Fruit fly (Drosophila melanogaster) whole organism, prepupa: ENCODE measurements around the gene TAF1B.
A peak's percentile ranks its signal among the peaks of the same experiment; 100 is the strongest.

Experiments used
- Blimp-1 ChIP-seq: fragments of 200-800 bp; sonication (Bioruptor generic); optimal IDR thresholded peaks from 3 replicates; lab custom pipeline; 2017; ENCODE audit warnings: missing biosample characterization, missing genetic modification characterization, mild to moderate bottlenecking, moderate library complexity, missing genetic modification reagents
- CG10631 ChIP-seq: fragments of 200-800 bp; sonication (Bioruptor generic); optimal IDR thresholded peaks from 2 replicates; lab custom pipeline; 2016; ENCODE audit warnings: missing biosample characterization, missing genetic modification characterization
- CG10669 ChIP-seq: fragments of 200-800 bp; sonication (Bioruptor generic); optimal IDR thresholded peaks from 3 replicates; lab custom pipeline; 2018; ENCODE audit warnings: missing biosample characterization, mild to moderate bottlenecking, missing genetic modification characterization, moderate library complexity
- CG11294 ChIP-seq: fragments of 200-800 bp; sonication (Bioruptor generic); IDR thresholded peaks from 2 replicates; pipeline ENCODE4 v1.3.6; 2022; ENCODE audit warnings: missing biosample characterization, missing genetic modification characterization
- CG11762 ChIP-seq: fragments of 200-800 bp; sonication (Bioruptor generic); optimal IDR thresholded peaks from 3 replicates; lab custom pipeline; 2016; ENCODE audit warnings: missing biosample characterization, missing genetic modification characterization; ENCODE audit not compliant: insufficient read depth
- CG11902 ChIP-seq: fragments of 200-800 bp; sonication (Bioruptor generic); optimal IDR thresholded peaks from 3 replicates; lab custom pipeline; 2016; ENCODE audit warnings: missing biosample characterization, missing genetic modification characterization
- CG15336 ChIP-seq: fragments of 200-800 bp; sonication (Bioruptor generic); IDR thresholded peaks from 2 replicates; pipeline ENCODE4 v1.3.6; 2022; ENCODE audit warnings: missing biosample characterization, missing genetic modification characterization
- CG16779 ChIP-seq: fragments of 200-800 bp; sonication (Bioruptor generic); optimal IDR thresholded peaks from 3 replicates; lab custom pipeline; 2017; ENCODE audit warnings: missing biosample characterization, mild to moderate bottlenecking, missing genetic modification characterization
- CG3032 ChIP-seq: fragments of 200-800 bp; optimal IDR thresholded peaks from 2 replicates; lab custom pipeline; 2019; ENCODE audit warnings: missing biosample characterization, mild to moderate bottlenecking, missing genetic modification characterization, moderate library complexity
- CG31627 ChIP-seq: fragments of 200-800 bp; sonication (Bioruptor generic); optimal IDR thresholded peaks from 3 replicates; lab custom pipeline; 2016; ENCODE audit warnings: missing biosample characterization, missing genetic modification characterization
- CG32006 ChIP-seq: fragments of 200-800 bp; sonication (Bioruptor generic); optimal IDR thresholded peaks from 3 replicates; lab custom pipeline; 2017; ENCODE audit warnings: missing biosample characterization, mild to moderate bottlenecking, missing genetic modification characterization
- CG3919 ChIP-seq: fragments of 200-800 bp; sonication (Bioruptor generic); optimal IDR thresholded peaks from 3 replicates; lab custom pipeline; 2016; ENCODE audit warnings: missing biosample characterization, missing genetic modification characterization
- CG4318 ChIP-seq: fragments of 200-800 bp; sonication (Bioruptor generic); optimal IDR thresholded peaks from 3 replicates; lab custom pipeline; 2017; ENCODE audit warnings: missing biosample characterization, mild to moderate bottlenecking, missing genetic modification characterization
- CG6163 ChIP-seq: fragments of 200-800 bp; sonication (Bioruptor generic); IDR thresholded peaks from 3 replicates; pipeline ENCODE4 v1.3.6; 2022; ENCODE audit warnings: missing biosample characterization, missing genetic modification characterization
- CG6792 ChIP-seq: fragments of 200-800 bp; sonication (Bioruptor generic); optimal IDR thresholded peaks from 3 replicates; lab custom pipeline; 2016; ENCODE audit warnings: missing biosample characterization, missing genetic modification characterization
- CG6808 ChIP-seq: fragments of 200-800 bp; sonication (Bioruptor generic); optimal IDR thresholded peaks from 3 replicates; lab custom pipeline; 2017; ENCODE audit warnings: missing biosample characterization, missing genetic modification characterization, mild to moderate bottlenecking, moderate library complexity, missing genetic modification reagents
- CG7368 ChIP-seq: fragments of 200-800 bp; sonication (Bioruptor generic); optimal IDR thresholded peaks from 3 replicates; lab custom pipeline; 2016; ENCODE audit warnings: missing biosample characterization, missing genetic modification characterization
- CG8119 ChIP-seq: fragments of 200-800 bp; sonication (Bioruptor generic); IDR thresholded peaks from 3 replicates; pipeline ENCODE4 v1.3.6; 2022; ENCODE audit warnings: missing biosample characterization, missing genetic modification characterization
- CG8319 ChIP-seq: fragments of 200-800 bp; sonication (Bioruptor generic); optimal IDR thresholded peaks from 3 replicates; lab custom pipeline; 2016; ENCODE audit warnings: missing biosample characterization, missing genetic modification characterization
- Eip75B ChIP-seq: fragments of 200-800 bp; sonication (Bioruptor generic); optimal IDR thresholded peaks from 3 replicates; lab custom pipeline; 2016; ENCODE audit warnings: missing biosample characterization, missing genetic modification characterization
- Eip78C ChIP-seq: fragments of 200-800 bp; sonication (Bioruptor generic); peaks from one replicate; lab custom pipeline; 2016; ENCODE audit warnings: missing biosample characterization, missing genetic modification characterization
- Eip93F ChIP-seq: fragments of 200-800 bp; sonication (Bioruptor generic); optimal IDR thresholded peaks from 2 replicates; lab custom pipeline; 2016; ENCODE audit warnings: missing biosample characterization, mild to moderate bottlenecking, missing genetic modification characterization
- Ets21C ChIP-seq: fragments of 200-800 bp; sonication (Bioruptor generic); optimal IDR thresholded peaks from 3 replicates; lab custom pipeline; 2016; ENCODE audit warnings: missing biosample characterization, missing genetic modification characterization
- Ets96B ChIP-seq: fragments of 200-800 bp; optimal IDR thresholded peaks from 2 replicates; lab custom pipeline; 2019; ENCODE audit warnings: missing biosample characterization, mild to moderate bottlenecking, missing genetic modification characterization, moderate library complexity
- Gug ChIP-seq: fragments of 200-800 bp; sonication (Bioruptor generic); IDR thresholded peaks from 2 replicates; pipeline ENCODE4 v1.3.6; 2022; ENCODE audit warnings: missing biosample characterization, missing genetic modification characterization
- Hr38 ChIP-seq: sonication (Bioruptor generic); optimal IDR thresholded peaks from 2 replicates; lab custom pipeline; 2016; ENCODE audit warnings: missing biosample characterization, missing genetic modification characterization
- Hr39 ChIP-seq: fragments of 200-800 bp; sonication (Bioruptor generic); optimal IDR thresholded peaks from 2 replicates; lab custom pipeline; 2016; ENCODE audit warnings: missing biosample characterization, missing genetic modification characterization
- Met ChIP-seq: fragments of 200-800 bp; sonication (Bioruptor generic); optimal IDR thresholded peaks from 3 replicates; lab custom pipeline; 2016; ENCODE audit warnings: missing biosample characterization, missing genetic modification characterization
- OdsH ChIP-seq: fragments of 200-800 bp; sonication (Bioruptor generic); optimal IDR thresholded peaks from 3 replicates; lab custom pipeline; 2016; ENCODE audit warnings: missing biosample characterization, missing genetic modification characterization
- Sox14 ChIP-seq: fragments of 200-800 bp; sonication (Bioruptor generic); optimal IDR thresholded peaks from 3 replicates; lab custom pipeline; 2016; ENCODE audit warnings: missing biosample characterization, missing genetic modification characterization
- Sox15 ChIP-seq: fragments of 200-800 bp; sonication (Bioruptor generic); optimal IDR thresholded peaks from 3 replicates; lab custom pipeline; 2016; ENCODE audit warnings: missing biosample characterization, missing genetic modification characterization
- cyc ChIP-seq: fragments of 200-800 bp; sonication (Bioruptor generic); optimal IDR thresholded peaks from 3 replicates; lab custom pipeline; 2016; ENCODE audit warnings: missing biosample characterization, missing genetic modification characterization
- dac ChIP-seq: fragments of 200-800 bp; sonication (Bioruptor generic); optimal IDR thresholded peaks from 2 replicates; lab custom pipeline; 2017; ENCODE audit warnings: missing biosample characterization, mild to moderate bottlenecking, missing genetic modification characterization
- dsx ChIP-seq: fragments of 200-800 bp; optimal IDR thresholded peaks from 3 replicates; lab custom pipeline; 2019; ENCODE audit warnings: missing biosample characterization, mild to moderate bottlenecking, missing genetic modification characterization, moderate library complexity; ENCODE audit not compliant: poor library complexity, severe bottlenecking
- eg ChIP-seq: fragments of 200-800 bp; sonication (Bioruptor generic); IDR thresholded peaks from 3 replicates; pipeline ENCODE4 v1.3.6; 2022; ENCODE audit warnings: missing biosample characterization, missing genetic modification characterization
- esn ChIP-seq: fragments of 200-800 bp; sonication (Bioruptor generic); optimal IDR thresholded peaks from 2 replicates; lab custom pipeline; 2016; ENCODE audit warnings: missing biosample characterization, mild to moderate bottlenecking, missing genetic modification characterization, moderate library complexity
- fd85E ChIP-seq: fragments of 200-800 bp; sonication (Bioruptor generic); optimal IDR thresholded peaks from 3 replicates; lab custom pipeline; 2016; ENCODE audit warnings: missing biosample characterization, missing genetic modification characterization
- fkh ChIP-seq: fragments of 200-800 bp; sonication (Bioruptor generic); optimal IDR thresholded peaks from 3 replicates; lab custom pipeline; 2017; ENCODE audit warnings: missing biosample characterization, mild to moderate bottlenecking, missing genetic modification characterization, moderate library complexity
- lz ChIP-seq: fragments of 200-800 bp; sonication (Bioruptor generic); optimal IDR thresholded peaks from 3 replicates; lab custom pipeline; 2016; ENCODE audit warnings: missing biosample characterization, missing genetic modification characterization
- net ChIP-seq: fragments of 200-800 bp; sonication (Bioruptor generic); optimal IDR thresholded peaks from 3 replicates; lab custom pipeline; 2016; ENCODE audit warnings: missing biosample characterization, missing genetic modification characterization
- pdm3 ChIP-seq: fragments of 200-800 bp; sonication (Bioruptor generic); optimal IDR thresholded peaks from 3 replicates; lab custom pipeline; 2016; ENCODE audit warnings: missing biosample characterization, missing genetic modification characterization
- salr ChIP-seq, 2 experiments: fragments of 200-800 bp; sonication (Bioruptor generic); optimal IDR thresholded peaks; 3 replicates each; lab custom pipeline; 2016 to 2018; ENCODE audit warnings: missing biosample characterization in 2 of 2, missing genetic modification characterization in 2 of 2, mild to moderate bottlenecking in 1 of 2
- spab ChIP-seq: fragments of 200-800 bp; sonication (Bioruptor generic); optimal IDR thresholded peaks from 2 replicates; lab custom pipeline; 2017; ENCODE audit warnings: missing biosample characterization, mild to moderate bottlenecking, missing genetic modification characterization, missing genetic modification reagents
- ss ChIP-seq, 2 experiments: fragments of 200-800 bp; sonication (Bioruptor generic); optimal IDR thresholded peaks; 2 replicates in 1 of 2; 3 replicates in 1 of 2; lab custom pipeline; 2017 to 2018; ENCODE audit warnings: mild to moderate bottlenecking in 2 of 2, missing biosample characterization in 2 of 2, missing genetic modification characterization in 2 of 2, moderate library complexity in 1 of 2
- svp ChIP-seq: fragments of 200-800 bp; sonication (Bioruptor generic); peaks from one replicate; lab custom pipeline; 2016; ENCODE audit warnings: missing biosample characterization, missing genetic modification characterization
- topi ChIP-seq: fragments of 200-800 bp; sonication (Bioruptor generic); optimal IDR thresholded peaks from 3 replicates; lab custom pipeline; 2016; ENCODE audit warnings: missing biosample characterization, missing genetic modification characterization

TAF1B gene

DNA sequence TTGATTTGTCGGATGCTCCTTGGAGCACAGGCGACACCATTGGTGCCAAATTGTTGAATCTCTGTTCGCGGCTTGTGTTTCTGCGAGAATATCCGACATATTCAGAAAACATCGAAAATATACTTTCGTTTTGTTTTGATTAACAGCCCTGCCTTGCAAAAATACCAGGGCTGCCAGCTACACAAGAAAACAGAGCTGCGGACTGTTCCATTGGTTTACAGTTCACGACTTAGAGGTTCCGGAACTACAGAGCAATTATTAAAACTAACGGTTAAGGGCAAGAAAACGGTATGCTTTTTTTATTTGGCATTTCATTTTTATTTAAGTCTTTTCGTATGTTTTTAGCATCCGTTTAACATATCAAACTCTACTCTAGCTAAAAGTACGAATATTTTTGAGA is 17.2 kb upstream of the TAF1B start, which contains the start of gene CG6254:
TSS of gene CG6254 (minus strand) at position 169 of the 400 bp plus-strand sequence.
- TF ChIP-seq Hr39 (GFP tag; lab: Kevin White, UChicago) (peak; percentile 47), CG15336 (GFP tag; lab: Robert Waterston, UW) (no peak), fd85E (no peak), Eip78C (GFP tag; lab: Kevin White, UChicago) (no peak), CG10669 (GFP tag; lab: Kevin White, UChicago) (no peak), CG6163 (GFP tag; lab: Robert Waterston, UW) (no peak), CG10631 (GFP tag; lab: Kevin White, UChicago) (no peak), svp (no peak), CG3919 (GFP tag; lab: Kevin White, UChicago) (no peak), CG11902 (GFP tag; lab: Kevin White, UChicago) (peak; percentile 7), CG4318 (GFP tag; lab: Kevin White, UChicago) (no peak), pdm3 (no peak), esn (GFP tag; lab: Kevin White, UChicago) (peak; percentile 52), CG11294 (no peak), OdsH (GFP tag; lab: Kevin White, UChicago) (no peak), CG31627 (GFP tag; lab: Kevin White, UChicago) (peak; percentile 43), fkh (no peak), salr (GFP tag; optimal IDR thresholded peaks at IDR 0.05; lab: Kevin White, UChicago) (no peak), CG7368 (GFP tag; lab: Kevin White, UChicago) (no peak), CG32006 (GFP tag; lab: Kevin White, UChicago) (no peak), Met (GFP tag; lab: Kevin White, UChicago) (no peak), dac (no peak), topi (GFP tag; lab: Kevin White, UChicago) (no peak), Blimp-1 (GFP tag; lab: Kevin White, UChicago) (peak; percentile 42), CG6792 (GFP tag; lab: Kevin White, UChicago) (no peak), ss (GFP tag; optimal IDR thresholded peaks at IDR 0.05; lab: Kevin White, UChicago) (no peak), eg (GFP tag; lab: Robert Waterston, UW) (no peak), lz (GFP tag; lab: Kevin White, UChicago) (peak; percentile 26), Sox14 (GFP tag; lab: Kevin White, UChicago) (peak; percentile 65)

DNA sequence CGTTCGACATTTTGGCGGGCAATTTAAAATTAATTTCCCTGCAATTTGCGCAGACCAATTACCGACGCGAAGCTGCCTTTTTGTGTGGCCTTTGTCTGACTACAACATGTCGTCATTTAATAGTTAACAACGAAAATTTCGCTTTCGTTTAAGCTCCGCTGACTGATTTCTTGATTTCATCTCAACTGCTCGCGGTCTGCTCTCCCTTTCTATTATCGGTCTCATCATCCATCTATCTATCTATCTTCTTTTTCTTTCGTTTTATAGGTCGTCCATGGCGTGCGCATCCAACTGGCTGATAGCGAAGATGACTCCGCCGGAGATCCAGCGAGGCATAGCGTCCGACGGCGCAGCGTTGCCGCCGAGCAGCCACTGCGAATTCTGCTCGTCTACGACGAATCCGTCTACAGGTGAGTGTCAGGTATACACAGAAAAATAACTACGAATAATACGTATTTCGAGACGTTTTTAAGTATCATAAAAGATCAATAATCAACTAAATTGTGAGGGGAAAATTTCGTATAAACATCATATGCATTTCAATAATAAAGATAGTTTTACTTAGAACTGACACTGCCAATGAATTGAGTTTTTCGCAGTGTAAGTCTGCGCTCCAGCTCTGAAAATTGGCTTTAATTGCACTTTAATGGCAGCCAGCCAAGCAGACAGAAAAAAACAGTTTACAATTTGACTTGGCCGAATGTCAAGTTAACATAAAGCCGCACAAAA is 10.1 kb upstream of the TAF1B start:
- TF ChIP-seq Sox14 (GFP tag; lab: Kevin White, UChicago) (no peak), CG15336 (GFP tag; lab: Robert Waterston, UW) (peak; percentile 87), CG3919 (GFP tag; lab: Kevin White, UChicago) (no peak), CG11902 (GFP tag; lab: Kevin White, UChicago) (no peak), salr (GFP tag; optimal IDR thresholded peaks at IDR 0.05; lab: Kevin White, UChicago) (peak in 1 of 2 experiments; percentile 33), CG6163 (GFP tag; lab: Robert Waterston, UW) (peak; percentile 79; the same call in 2 of the 3 replicates), fkh (no peak), CG8319 (GFP tag; lab: Kevin White, UChicago) (peak; percentile 8), fd85E (no peak), CG32006 (GFP tag; lab: Kevin White, UChicago) (no peak), Eip75B (GFP tag; lab: Kevin White, UChicago) (peak; percentile 23), Ets21C (GFP tag; lab: Kevin White, UChicago) (no peak), Sox15 (GFP tag; lab: Kevin White, UChicago) (no peak), Ets96B (tag; lab: Kevin White, UChicago) (no peak), CG6792 (GFP tag; lab: Kevin White, UChicago) (peak; percentile 19), cyc (GFP tag; lab: Kevin White, UChicago) (no peak), Hr38 (GFP tag; lab: Kevin White, UChicago) (no peak), CG16779 (no peak), CG8119 (GFP tag; lab: Robert Waterston, UW) (peak; percentile 74), ss (GFP tag; optimal IDR thresholded peaks at IDR 0.05; lab: Kevin White, UChicago) (no peak), Gug (peak; percentile 62), CG11762 (GFP tag; lab: Kevin White, UChicago) (peak; percentile 19), net (GFP tag; lab: Kevin White, UChicago) (no peak), dsx (GFP tag; lab: Kevin White, UChicago) (no peak), svp (no peak), CG10631 (GFP tag; lab: Kevin White, UChicago) (peak; percentile 34), Eip93F (GFP tag; lab: Kevin White, UChicago) (no peak), pdm3 (peak; percentile 58), CG6808 (GFP tag; lab: Kevin White, UChicago) (no peak), CG7368 (GFP tag; lab: Kevin White, UChicago) (peak; percentile 16), topi (GFP tag; lab: Kevin White, UChicago) (no peak), spab (peak; percentile 2), esn (GFP tag; lab: Kevin White, UChicago) (no peak), CG3032 (tag; lab: Kevin White, UChicago) (no peak)
